Worm (Caenorhabditis elegans) whole organism, young adult: ENCODE measurements around the gene nhr-122.
A peak's percentile ranks its signal among the peaks of the same experiment; 100 is the strongest.

ENCODE experiments used
- B0035.1 ChIP-seq: sonication (generic microtip); optimal IDR thresholded peaks from 2 replicates; lab custom pipeline; 2016; ENCODE audit warnings: missing genetic modification characterization, mild to moderate bottlenecking, missing compliant biosample characterization, missing genotype, missing genetic modification reagents
- B0261.1 ChIP-seq: sonication (generic microtip); optimal IDR thresholded peaks from 2 replicates; lab custom pipeline; 2016; ENCODE audit warnings: mild to moderate bottlenecking, missing genetic modification characterization, moderate library complexity, missing compliant biosample characterization
- B0336.3 ChIP-seq: fragments of 200-800 bp; sonication (Bioruptor generic); IDR thresholded peaks from 2 replicates; pipeline ENCODE4 v1.3.6; 2022; ENCODE audit warnings: missing genetic modification characterization, missing compliant biosample characterization
- C17E4.6 ChIP-seq: fragments of 200-800 bp; sonication (Bioruptor generic); IDR thresholded peaks from 2 replicates; pipeline ENCODE4 v1.3.6; 2022; ENCODE audit warnings: missing genetic modification reagents, missing genetic modification characterization, missing compliant biosample characterization
- D2030.7 ChIP-seq: fragments of 200-800 bp; sonication (Bioruptor generic); IDR thresholded peaks from 2 replicates; pipeline ENCODE4 v1.3.6; 2022; ENCODE audit warnings: missing genetic modification reagents, missing genetic modification characterization, missing compliant biosample characterization
- F10E7.11 ChIP-seq: sonication (generic microtip); optimal IDR thresholded peaks from 2 replicates; lab custom pipeline; 2017; ENCODE audit warnings: mild to moderate bottlenecking, missing genetic modification characterization, moderate library complexity, missing compliant biosample characterization
- F33H1.4 ChIP-seq: fragments of 200-800 bp; sonication (Bioruptor generic); IDR thresholded peaks from 2 replicates; pipeline ENCODE4 v1.3.6; 2022; ENCODE audit warnings: missing genetic modification reagents, missing genetic modification characterization, missing compliant biosample characterization
- F57C9.4 ChIP-seq: sonication (generic microtip); optimal IDR thresholded peaks from 2 replicates; lab custom pipeline; 2017; ENCODE audit warnings: mild to moderate bottlenecking, missing genetic modification characterization, missing compliant biosample characterization
- aptf-3 ChIP-seq: fragments of 200-800 bp; sonication (Bioruptor generic); IDR thresholded peaks from 2 replicates; pipeline ENCODE4 v1.3.6; 2022; ENCODE audit warnings: missing genetic modification characterization, missing compliant biosample characterization
- bed-2 ChIP-seq: fragments of 200-800 bp; sonication (Bioruptor generic); IDR thresholded peaks from 2 replicates; pipeline ENCODE4 v1.3.6; 2022; ENCODE audit warnings: missing genetic modification reagents, missing genetic modification characterization, missing compliant biosample characterization
- cebp-1 ChIP-seq, 2 experiments: fragments of 200-800 bp in 1 of 2; sonication (Bioruptor generic) in 1 of 2; sonication (generic microtip) in 1 of 2; IDR thresholded peaks in 1 of 2; optimal IDR thresholded peaks in 1 of 2; 2 replicates each; pipeline versions ENCODE4 v1.3.6 to Lab custom; 2017 to 2022; ENCODE audit warnings: missing compliant biosample characterization in 2 of 2, missing genetic modification characterization in 2 of 2, mild to moderate bottlenecking in 1 of 2, missing genetic modification reagents in 1 of 2, moderate library complexity in 1 of 2
- ceh-100 ChIP-seq: fragments of 200-800 bp; sonication (Bioruptor generic); IDR thresholded peaks from 2 replicates; pipeline ENCODE4 v1.3.6; 2022; ENCODE audit warnings: missing genetic modification reagents, missing genetic modification characterization, missing compliant biosample characterization
- ceh-79 ChIP-seq: sonication (generic microtip); optimal IDR thresholded peaks from 2 replicates; lab custom pipeline; 2017; ENCODE audit warnings: mild to moderate bottlenecking, missing genetic modification characterization, missing compliant biosample characterization
- ceh-91 ChIP-seq: fragments of 200-800 bp; sonication (Bioruptor generic); IDR thresholded peaks from 2 replicates; pipeline ENCODE4 v1.3.6; 2022; ENCODE audit warnings: missing genetic modification reagents, missing genetic modification characterization, missing compliant biosample characterization
- chd-7 ChIP-seq: sonication (generic microtip); optimal IDR thresholded peaks from 2 replicates; lab custom pipeline; 2016; ENCODE audit warnings: mild to moderate bottlenecking, missing genetic modification characterization, moderate library complexity, missing compliant biosample characterization
- die-1 ChIP-seq: sonication (generic microtip); optimal IDR thresholded peaks from 2 replicates; lab custom pipeline; 2016; ENCODE audit warnings: missing genotype, mild to moderate bottlenecking, missing genetic modification characterization, missing compliant biosample characterization
- efl-1 ChIP-seq: fragments of 150-350 bp; optimal IDR thresholded peaks from 2 replicates; lab custom pipeline; 2014; ENCODE audit warnings: missing biosample characterization, missing genetic modification reagents, missing genetic modification characterization
- egl-18 ChIP-seq: fragments of 200-800 bp; sonication (Bioruptor generic); IDR thresholded peaks from 2 replicates; pipeline ENCODE4 v1.3.6; 2022; ENCODE audit warnings: missing genetic modification reagents, missing genetic modification characterization, missing compliant biosample characterization
- hlh-12 ChIP-seq: sonication (generic microtip); optimal IDR thresholded peaks from 2 replicates; lab custom pipeline; 2016; ENCODE audit warnings: missing genetic modification characterization, missing compliant biosample characterization
- hlh-26 ChIP-seq: fragments of 200-800 bp; sonication (Bioruptor generic); conservative IDR thresholded peaks from 2 replicates; pipeline ENCODE4 v1.3.6; 2022; ENCODE audit warnings: missing genetic modification reagents, missing genetic modification characterization, missing compliant biosample characterization
- hrde-1 ChIP-seq: sonication (generic microtip); optimal IDR thresholded peaks from 2 replicates; lab custom pipeline; 2016; ENCODE audit warnings: missing genetic modification characterization, mild to moderate bottlenecking, missing compliant biosample characterization, moderate library complexity, missing genotype, missing genetic modification reagents, borderline replicate concordance
- lin-26 ChIP-seq: fragments of 200-800 bp; sonication (Bioruptor generic); IDR thresholded peaks from 2 replicates; pipeline ENCODE4 v1.3.6; 2022; ENCODE audit warnings: missing genetic modification reagents, missing genetic modification characterization, missing compliant biosample characterization
- lin-54 ChIP-seq: fragments of 200-800 bp; sonication (Bioruptor generic); optimal IDR thresholded peaks from 2 replicates; lab custom pipeline; 2018; ENCODE audit warnings: mild to moderate bottlenecking, missing genetic modification characterization, missing compliant biosample characterization
- lsl-1 ChIP-seq: fragments of 200-800 bp; sonication (Bioruptor generic); optimal IDR thresholded peaks from 2 replicates; lab custom pipeline; 2018; ENCODE audit warnings: mild to moderate bottlenecking, missing genetic modification characterization, moderate library complexity, missing compliant biosample characterization
- madf-10 ChIP-seq: sonication (generic microtip); optimal IDR thresholded peaks from 2 replicates; lab custom pipeline; 2016; ENCODE audit warnings: mild to moderate bottlenecking, missing genetic modification characterization, missing compliant biosample characterization
- madf-6 ChIP-seq: fragments of 200-800 bp; sonication (Bioruptor generic); IDR thresholded peaks from 2 replicates; pipeline ENCODE4 v1.3.6; 2022; ENCODE audit warnings: missing genetic modification reagents, missing genetic modification characterization, missing compliant biosample characterization
- nhr-120 ChIP-seq: fragments of 200-800 bp; sonication (Bioruptor generic); IDR thresholded peaks from 2 replicates; pipeline ENCODE4 v1.3.6; 2022; ENCODE audit warnings: missing genetic modification characterization, missing compliant biosample characterization
- nhr-179 ChIP-seq: sonication (generic microtip); optimal IDR thresholded peaks from 2 replicates; lab custom pipeline; 2016; ENCODE audit warnings: mild to moderate bottlenecking, missing genetic modification characterization, missing compliant biosample characterization
- nhr-80 ChIP-seq: sonication (generic microtip); optimal IDR thresholded peaks from 2 replicates; lab custom pipeline; 2016; ENCODE audit warnings: missing genetic modification characterization, missing compliant biosample characterization
- rcor-1 ChIP-seq: fragments of 200-800 bp; sonication (Bioruptor generic); IDR thresholded peaks from 2 replicates; pipeline ENCODE4 v1.3.6; 2022; ENCODE audit warnings: missing genetic modification reagents, missing genetic modification characterization, missing compliant biosample characterization
- sdz-38 ChIP-seq: sonication (generic microtip); optimal IDR thresholded peaks from 2 replicates; lab custom pipeline; 2016; ENCODE audit warnings: missing genotype, missing genetic modification characterization, missing compliant biosample characterization
- snpc-1.1 ChIP-seq: sonication (generic microtip); optimal IDR thresholded peaks from 2 replicates; lab custom pipeline; 2017; ENCODE audit warnings: missing genetic modification characterization, mild to moderate bottlenecking, missing compliant biosample characterization, antibody characterized with exemption, moderate library complexity, missing genotype, missing genetic modification reagents; ENCODE audit not compliant: insufficient read depth
- snpc-1.3 ChIP-seq: sonication (generic microtip); optimal IDR thresholded peaks from 2 replicates; lab custom pipeline; 2017; ENCODE audit warnings: missing genetic modification characterization, mild to moderate bottlenecking, missing compliant biosample characterization, antibody characterized with exemption, moderate library complexity, missing genotype, missing genetic modification reagents; ENCODE audit not compliant: insufficient read depth
- somi-1 ChIP-seq: fragments of 200-800 bp; sonication (Bioruptor generic); optimal IDR thresholded peaks from 2 replicates; lab custom pipeline; 2018; ENCODE audit warnings: mild to moderate bottlenecking, missing genetic modification characterization, missing compliant biosample characterization
- sptf-2 ChIP-seq: fragments of 200-800 bp; sonication (Bioruptor generic); optimal IDR thresholded peaks from 2 replicates; lab custom pipeline; 2018; ENCODE audit warnings: mild to moderate bottlenecking, missing genetic modification characterization, missing compliant biosample characterization
- tbx-9 ChIP-seq: sonication (generic microtip); optimal IDR thresholded peaks from 2 replicates; lab custom pipeline; 2016; ENCODE audit warnings: borderline replicate concordance, missing genetic modification characterization, inconsistent platforms, missing compliant biosample characterization
- xnd-1 ChIP-seq: sonication (generic microtip); optimal IDR thresholded peaks from 2 replicates; lab custom pipeline; 2016; ENCODE audit warnings: missing genotype, missing genetic modification reagents, missing genetic modification characterization, missing compliant biosample characterization
- ztf-18 ChIP-seq: sonication (generic microtip); optimal IDR thresholded peaks from 2 replicates; lab custom pipeline; 2016; ENCODE audit warnings: missing genotype, mild to moderate bottlenecking, missing genetic modification characterization, missing compliant biosample characterization
- ztf-3 ChIP-seq: fragments of 200-800 bp; sonication (Bioruptor generic); optimal IDR thresholded peaks from 2 replicates; lab custom pipeline; 2018; ENCODE audit warnings: mild to moderate bottlenecking, missing genetic modification characterization, missing compliant biosample characterization

nhr-122 gene

ce11 chrIV:1660735-1661134 is 47.0 kb downstream of the nhr-122 start:
- no peak for TF ChIP-seq C17E4.6 (GFP tag; lab: Robert Waterston, UW)
- no peak for TF ChIP-seq F10E7.11 (tag; lab: Kevin White, UChicago)
- TF ChIP-seq ceh-91, result no peak
- no peak for TF ChIP-seq ztf-18 (tag; lab: Kevin White, UChicago)
- TF ChIP-seq F33H1.4 (GFP tag; lab: Robert Waterston, UW), result peak; percentile 67
- TF ChIP-seq hlh-12 (tag; lab: Kevin White, UChicago), result no peak
- no peak for TF ChIP-seq aptf-3 (GFP tag; lab: Robert Waterston, UW)
- no peak for TF ChIP-seq sptf-2 (GFP tag; lab: Kevin White, UChicago)
- no peak for TF ChIP-seq nhr-120
- peak; percentile 70 for TF ChIP-seq lsl-1
- peak; percentile 21 for TF ChIP-seq efl-1 (GFP tag; lab: Kevin White, UChicago)
- TF ChIP-seq bed-2 (GFP tag; lab: Robert Waterston, UW), result no peak
- TF ChIP-seq ceh-100 (GFP tag; lab: Robert Waterston, UW), result no peak
- no peak for TF ChIP-seq ztf-3 (GFP tag; lab: Kevin White, UChicago)
- TF ChIP-seq madf-6 (GFP tag; lab: Robert Waterston, UW), result peak; percentile 54
- TF ChIP-seq xnd-1 (tag; lab: Kevin White, UChicago), result peak; percentile 44
- no peak for TF ChIP-seq nhr-179 (tag; lab: Kevin White, UChicago)
- TF ChIP-seq snpc-1.1 (tag; lab: Kevin White, UChicago), result no peak
- no peak for TF ChIP-seq snpc-1.3 (tag; lab: Kevin White, UChicago)
- no peak for TF ChIP-seq hrde-1
- no peak for TF ChIP-seq chd-7
- no peak for TF ChIP-seq B0035.1 (tag; lab: Kevin White, UChicago)
- no peak for TF ChIP-seq B0261.1 (tag; lab: Kevin White, UChicago)
- TF ChIP-seq ceh-79 (tag; lab: Kevin White, UChicago), result no peak
- no peak for TF ChIP-seq B0336.3 (GFP tag; lab: Robert Waterston, UW)
- TF ChIP-seq tbx-9, result no peak
- no peak for TF ChIP-seq sdz-38 (tag; lab: Kevin White, UChicago)
- no peak for TF ChIP-seq somi-1 (GFP tag; lab: Kevin White, UChicago)
- no peak for TF ChIP-seq lin-54 (GFP tag; lab: Kevin White, UChicago)
- no peak for TF ChIP-seq cebp-1 (GFP tag; IDR thresholded peaks at IDR 0.05; lab: Robert Waterston, UW)
- TF ChIP-seq cebp-1 (tag; optimal IDR thresholded peaks at IDR 0.05; lab: Kevin White, UChicago), result no peak
- no peak for TF ChIP-seq lin-26
- no peak for TF ChIP-seq D2030.7 (GFP tag; lab: Robert Waterston, UW)
- no peak for TF ChIP-seq nhr-80 (tag; lab: Kevin White, UChicago)
- no peak for TF ChIP-seq hlh-26 (GFP tag; lab: Robert Waterston, UW)
- TF ChIP-seq rcor-1, result no peak
- no peak for TF ChIP-seq madf-10 (tag; lab: Kevin White, UChicago)
- TF ChIP-seq die-1 (tag; lab: Kevin White, UChicago), result no peak

DNA sequence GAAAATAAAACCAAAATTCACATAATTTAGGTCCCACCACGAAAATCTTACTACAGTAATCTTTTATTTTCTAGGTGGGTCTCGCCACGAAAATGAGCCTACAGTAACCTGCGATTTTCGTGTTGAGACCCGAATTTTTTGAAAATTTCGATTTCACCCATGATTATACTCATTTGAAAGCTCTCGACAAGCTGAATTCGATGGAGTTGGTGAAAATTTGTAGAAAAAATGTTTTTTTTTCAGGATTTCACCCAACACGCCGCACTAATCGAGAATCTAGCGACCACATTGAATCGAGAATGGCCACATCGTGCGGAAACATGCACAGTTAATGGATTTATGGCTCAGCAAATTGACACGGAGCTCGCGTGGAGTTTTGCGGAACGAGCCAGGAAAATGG is 49.2 kb downstream of the nhr-122 start:
- TF ChIP-seq ztf-3 (GFP tag; lab: Kevin White, UChicago), result no peak
- TF ChIP-seq snpc-1.3 (tag; lab: Kevin White, UChicago), result no peak
- no peak for TF ChIP-seq egl-18 (GFP tag; lab: Robert Waterston, UW)
- TF ChIP-seq F57C9.4 (tag; lab: Kevin White, UChicago), result no peak
- no peak for TF ChIP-seq B0261.1 (tag; lab: Kevin White, UChicago)
